Fruit fly (Drosophila melanogaster) whole organism, wandering third instar larva: Measurements from ENCODE around the gene TBC1D5.

Experiments
- Abd-B ChIP-seq: fragments of >200 bp; optimal IDR thresholded peaks from 2 replicates; lab custom pipeline; 2017; ENCODE audit warnings: missing biosample characterization, missing genetic modification characterization
- CG32264 ChIP-seq: fragments of 200-800 bp; sonication (Bioruptor generic); optimal IDR thresholded peaks from 2 replicates; lab custom pipeline; 2016; ENCODE audit warnings: missing biosample characterization, missing genetic modification characterization
- CG9705 ChIP-seq: fragments of 200-800 bp; sonication (Bioruptor generic); optimal IDR thresholded peaks from 2 replicates; lab custom pipeline; 2018; ENCODE audit warnings: missing biosample characterization, mild to moderate bottlenecking, missing genetic modification characterization
- CrebA ChIP-seq: fragments of 200-800 bp; sonication (Bioruptor generic); optimal IDR thresholded peaks from 2 replicates; lab custom pipeline; 2016; ENCODE audit warnings: missing biosample characterization, mild to moderate bottlenecking, missing genetic modification characterization, borderline replicate concordance
- Dfd ChIP-seq: fragments of >200 bp; optimal IDR thresholded peaks from 2 replicates; lab custom pipeline; 2017; ENCODE audit warnings: missing biosample characterization, missing genetic modification characterization
- Dif ChIP-seq: fragments of 200-275, 200-300 bp; sonication (Bioruptor generic); optimal IDR thresholded peaks from 2 replicates; lab custom pipeline; 2018; ENCODE audit warnings: missing biosample characterization, missing genetic modification characterization; ENCODE audit not compliant: partially characterized antibody
- GATAd ChIP-seq: sonication (Bioruptor generic); optimal IDR thresholded peaks from 2 replicates; lab custom pipeline; 2016; ENCODE audit warnings: missing biosample characterization, missing genetic modification characterization
- HLH106 ChIP-seq: fragments of 200-800 bp; optimal IDR thresholded peaks from 3 replicates; lab custom pipeline; 2019; ENCODE audit warnings: missing biosample characterization, mild to moderate bottlenecking, missing genetic modification characterization, moderate library complexity
- Hr83 ChIP-seq: fragments of 200-300 bp; sonication (Bioruptor generic); optimal IDR thresholded peaks from 2 replicates; lab custom pipeline; 2016; ENCODE audit warnings: missing biosample characterization, mild to moderate bottlenecking, missing genetic modification characterization, moderate library complexity; ENCODE audit not compliant: poor library complexity, severe bottlenecking
- Jra ChIP-seq: sonication (Bioruptor generic); optimal IDR thresholded peaks from 2 replicates; lab custom pipeline; 2016; ENCODE audit warnings: missing biosample characterization, missing genetic modification characterization
- OdsH ChIP-seq: fragments of 200-800 bp; sonication (Bioruptor generic); optimal IDR thresholded peaks from 2 replicates; lab custom pipeline; 2016; ENCODE audit warnings: missing biosample characterization, mild to moderate bottlenecking, missing genetic modification characterization
- Rel ChIP-seq, 2 experiments: fragments of 200-800 bp; sonication (Bioruptor generic) in 1 of 2; optimal IDR thresholded peaks; 2 replicates in 1 of 2; 3 replicates in 1 of 2; lab custom pipeline; 2016 to 2019; ENCODE audit warnings: mild to moderate bottlenecking in 2 of 2, missing biosample characterization in 2 of 2, missing genetic modification characterization in 2 of 2, moderate library complexity in 1 of 2
- Sp1 ChIP-seq: fragments of 200-800 bp; sonication (Bioruptor generic); optimal IDR thresholded peaks from 3 replicates; lab custom pipeline; 2019; ENCODE audit warnings: missing biosample characterization, mild to moderate bottlenecking, missing genetic modification characterization, moderate library complexity
- Vsx2 ChIP-seq: fragments of 200-300, 225-300 bp; sonication (Bioruptor generic); optimal IDR thresholded peaks from 2 replicates; lab custom pipeline; 2018; ENCODE audit warnings: missing biosample characterization, missing genetic modification characterization; ENCODE audit not compliant: partially characterized antibody
- br ChIP-seq: fragments of 200-800 bp; sonication (Bioruptor generic); optimal IDR thresholded peaks from 2 replicates; lab custom pipeline; 2016; ENCODE audit warnings: missing biosample characterization, missing genetic modification characterization
- brk ChIP-seq: fragments of 200-800 bp; sonication (Bioruptor generic); optimal IDR thresholded peaks from 2 replicates; lab custom pipeline; 2016; ENCODE audit warnings: missing biosample characterization, mild to moderate bottlenecking, missing genetic modification characterization
- dl ChIP-seq, 2 experiments: fragments of 175-275, 200-275 bp in 1 of 2; fragments of 200-275 bp in 1 of 2; sonication (Bioruptor generic); optimal IDR thresholded peaks; lab custom pipeline; 2018; ENCODE audit warnings: mild to moderate bottlenecking in 2 of 2, missing biosample characterization in 2 of 2, missing genetic modification characterization in 2 of 2, moderate library complexity in 2 of 2; ENCODE audit not compliant: partially characterized antibody in 2 of 2, insufficient read depth in 1 of 2
- dmrt93B ChIP-seq: fragments of 200-800 bp; sonication (Bioruptor generic); optimal IDR thresholded peaks from 2 replicates; lab custom pipeline; 2018; ENCODE audit warnings: missing biosample characterization, mild to moderate bottlenecking, missing genetic modification characterization
- dsf ChIP-seq: sonication (Bioruptor generic); optimal IDR thresholded peaks from 2 replicates; lab custom pipeline; 2016; ENCODE audit warnings: missing biosample characterization, missing genetic modification characterization, borderline replicate concordance
- ey ChIP-seq: fragments of 200-800 bp; sonication (Bioruptor generic); optimal IDR thresholded peaks from 2 replicates; lab custom pipeline; 2016; ENCODE audit warnings: missing biosample characterization, missing genetic modification characterization
- h ChIP-seq: fragments of 200-800 bp; sonication (Bioruptor generic); optimal IDR thresholded peaks from 3 replicates; lab custom pipeline; 2016; ENCODE audit warnings: missing biosample characterization, mild to moderate bottlenecking, missing genetic modification characterization
- jim ChIP-seq: fragments of 175-275, 200-325 bp; sonication (Bioruptor generic); optimal IDR thresholded peaks from 2 replicates; lab custom pipeline; 2016; ENCODE audit warnings: missing biosample characterization, mild to moderate bottlenecking, missing genetic modification characterization
- lola ChIP-seq: fragments of >200 bp; optimal IDR thresholded peaks from 2 replicates; lab custom pipeline; 2017; ENCODE audit warnings: missing biosample characterization, missing genetic modification characterization
- pan ChIP-seq: fragments of >200 bp; optimal IDR thresholded peaks from 2 replicates; lab custom pipeline; 2017
- psq ChIP-seq: fragments of 200-800 bp; sonication (Bioruptor generic); optimal IDR thresholded peaks from 3 replicates; lab custom pipeline; 2017; ENCODE audit warnings: missing biosample characterization, mild to moderate bottlenecking, missing genetic modification characterization, moderate library complexity
- rgr ChIP-seq: fragments of 200-800 bp; sonication (Bioruptor generic); optimal IDR thresholded peaks from 3 replicates; lab custom pipeline; 2016; ENCODE audit warnings: missing biosample characterization, mild to moderate bottlenecking, missing genetic modification characterization
- sage ChIP-seq: fragments of 200-800 bp; sonication (Bioruptor generic); optimal IDR thresholded peaks from 2 replicates; lab custom pipeline; 2016; ENCODE audit warnings: missing biosample characterization, mild to moderate bottlenecking, missing genetic modification characterization
- sv ChIP-seq: fragments of 200-800 bp; sonication (Bioruptor generic); optimal IDR thresholded peaks from 3 replicates; lab custom pipeline; 2016; ENCODE audit warnings: missing biosample characterization, missing genetic modification characterization
- tai ChIP-seq: sonication (Bioruptor generic); optimal IDR thresholded peaks from 2 replicates; lab custom pipeline; 2016; ENCODE audit warnings: missing biosample characterization, missing genetic modification characterization
- woc ChIP-seq: sonication (Bioruptor generic); optimal IDR thresholded peaks from 2 replicates; lab custom pipeline; 2016; ENCODE audit warnings: missing biosample characterization, mild to moderate bottlenecking, missing genetic modification characterization

TBC1D5 gene

dm6 chr3R:13294461-13294860, 22.6 kb upstream of the TBC1D5 start, which contains the start of gene CG8773:
Gene CG8773, plus strand, starts transcription at chr3R:13294748.
- TF ChIP-seq jim (GFP tag; lab: Kevin White, UChicago), result no peak
- peak; percentile 58 for TF ChIP-seq h
- no peak for TF ChIP-seq br (GFP tag; lab: Kevin White, UChicago)
- TF ChIP-seq CrebA (GFP tag; lab: Kevin White, UChicago), result no peak
- TF ChIP-seq brk (GFP tag; lab: Kevin White, UChicago), result no peak
- no peak for TF ChIP-seq Dfd (GFP tag; lab: Kevin White, UChicago)
- TF ChIP-seq Abd-B (GFP tag; lab: Kevin White, UChicago), result no peak
- no peak for TF ChIP-seq dl (GFP tag; optimal IDR thresholded peaks at IDR 0.05; lab: Kevin White, UChicago; ENCODE audit: insufficient read depth in 1 of 2, partially characterized antibody in 2 of 2)
- no peak for TF ChIP-seq sv (GFP tag; lab: Kevin White, UChicago)

- TF ChIP-seq tai (GFP tag; lab: Kevin White, UChicago) (no peak), h (no peak), dl (GFP tag; optimal IDR thresholded peaks at IDR 0.05; lab: Kevin White, UChicago; ENCODE audit: insufficient read depth in 1 of 2, partially characterized antibody in 2 of 2) (no peak), CG32264 (GFP tag; lab: Kevin White, UChicago) (no peak), Abd-B (GFP tag; lab: Kevin White, UChicago) (no peak), GATAd (no peak), dsf (GFP tag; lab: Kevin White, UChicago) (no peak), psq (no peak), rgr (GFP tag; lab: Kevin White, UChicago) (no peak)
Measured at dm6 chr3R:13293148-13293756, 21.4 kb upstream of the TBC1D5 start, which contains the start of gene wntD. Gene wntD, minus strand, starts transcription at chr3R:13293198.

DNA sequence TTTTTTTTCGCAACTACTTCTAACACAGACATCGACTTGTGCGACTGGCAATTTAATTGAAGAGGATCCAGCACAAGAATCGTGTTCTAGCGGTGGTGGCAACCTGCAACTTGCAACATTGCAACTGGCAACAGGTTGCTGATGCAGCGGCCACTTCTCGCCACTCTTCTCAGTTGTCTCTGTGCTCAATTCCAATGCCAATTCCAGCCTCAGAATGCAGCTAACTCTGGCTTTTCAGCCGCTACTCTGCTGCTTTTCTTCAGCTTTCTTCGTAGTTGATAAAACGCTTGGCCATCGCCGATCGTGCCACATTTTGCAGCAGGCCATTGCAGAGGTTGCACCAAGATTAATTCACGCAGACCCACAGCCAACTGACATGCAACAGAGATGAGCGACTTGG, 18.5 kb upstream of the TBC1D5 start, which contains the start of gene Osi22:
TSS of gene Osi22 (plus strand) at position 301 of the 400 bp plus-strand sequence.
- TF ChIP-seq CrebA (GFP tag; lab: Kevin White, UChicago) (no peak), brk (GFP tag; lab: Kevin White, UChicago) (no peak), Jra (GFP tag; lab: Kevin White, UChicago) (no peak), sv (GFP tag; lab: Kevin White, UChicago) (no peak), woc (no peak), Dif (no peak), sage (GFP tag; lab: Kevin White, UChicago) (no peak), ey (GFP tag; lab: Kevin White, UChicago) (no peak), dmrt93B (no peak), dl (GFP tag; optimal IDR thresholded peaks at IDR 0.05; lab: Kevin White, UChicago; ENCODE audit: insufficient read depth in 1 of 2, partially characterized antibody in 2 of 2) (no peak), CG9705 (no peak), OdsH (GFP tag; lab: Kevin White, UChicago) (no peak), HLH106 (tag; lab: Kevin White, UChicago) (no peak), Rel (GFP tag; optimal IDR thresholded peaks at IDR 0.05; lab: Kevin White, UChicago) (no peak), Rel (tag; optimal IDR thresholded peaks at IDR 0.05; lab: Kevin White, UChicago) (no peak), lola (no peak), GATAd (no peak), Vsx2 (GFP tag; lab: Kevin White, UChicago) (no peak), pan (no peak), dsf (GFP tag; lab: Kevin White, UChicago) (no peak)

- TF ChIP-seq Dif (no peak), GATAd (no peak), Rel (GFP tag; optimal IDR thresholded peaks at IDR 0.05; lab: Kevin White, UChicago) (no peak), Rel (tag; optimal IDR thresholded peaks at IDR 0.05; lab: Kevin White, UChicago) (no peak), ey (GFP tag; lab: Kevin White, UChicago) (no peak), dmrt93B (no peak), psq (no peak), rgr (GFP tag; lab: Kevin White, UChicago) (no peak), CG32264 (GFP tag; lab: Kevin White, UChicago) (no peak), Abd-B (GFP tag; lab: Kevin White, UChicago) (no peak), Sp1 (GFP tag; lab: Kevin White, UChicago) (no peak), lola (no peak), Hr83 (GFP tag; lab: Kevin White, UChicago) (no peak), OdsH (GFP tag; lab: Kevin White, UChicago) (no peak), woc (no peak), sv (GFP tag; lab: Kevin White, UChicago) (no peak), dsf (GFP tag; lab: Kevin White, UChicago) (no peak)
Measured at dm6 chr3R:13288763-13289312, 17.0 kb upstream of the TBC1D5 start, which contains the start of gene apn. Gene apn, minus strand, starts transcription at chr3R:13288813.
